Fruit fly (Drosophila melanogaster): ENCODE data around the gene CG8840.

DNA sequence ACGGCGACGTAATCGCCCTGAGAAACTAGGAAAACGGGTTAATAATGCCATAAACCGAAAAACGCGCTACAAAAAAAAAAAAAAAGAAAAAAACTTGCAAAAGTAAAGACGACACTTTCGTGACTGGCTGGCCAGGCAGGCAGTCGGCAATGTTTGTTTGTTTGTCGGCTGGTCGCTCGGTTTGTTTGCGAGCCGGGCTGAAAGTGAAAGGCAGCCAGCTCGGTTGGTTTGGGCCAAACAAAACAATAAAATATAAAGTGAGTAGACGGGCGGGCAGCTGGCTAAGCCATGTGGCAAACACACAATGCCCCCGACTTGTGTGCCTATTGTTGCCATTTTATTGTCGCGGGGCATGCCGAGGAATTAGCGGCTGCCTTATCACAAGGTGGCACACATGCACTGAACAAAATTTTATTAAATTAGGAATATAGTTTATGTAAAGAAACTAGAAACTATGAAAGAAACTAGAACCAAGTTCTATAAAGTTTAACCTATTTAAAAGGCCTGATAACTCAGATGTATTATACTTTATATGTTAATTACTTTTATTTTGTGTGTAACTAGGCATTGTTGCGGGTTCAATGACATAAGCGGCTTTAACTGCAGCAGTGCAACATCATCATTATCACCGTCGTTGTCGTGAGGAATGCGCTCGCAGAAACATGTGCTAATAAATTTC is 18.2 kb downstream of the CG8840 start:
- TF ChIP-seq CG8478 (optimal IDR thresholded peaks at IDR 0.05) (no peak), CTCF (optimal IDR thresholded peaks at IDR 0.05) (no peak)

All from S2 (cell line).